Worm (Caenorhabditis elegans) whole organism, early embryonic: ENCODE data around the gene mes-6.

ENCODE experiments used
- B0310.2 ChIP-seq: sonication (generic microtip); optimal IDR thresholded peaks from 2 replicates; lab custom pipeline; 2016; ENCODE audit warnings: mild to moderate bottlenecking, missing genetic modification characterization, missing compliant biosample characterization
- F13C5.2 ChIP-seq: sonication (generic microtip); optimal IDR thresholded peaks from 2 replicates; lab custom pipeline; 2017; ENCODE audit warnings: mild to moderate bottlenecking, missing genetic modification characterization, inconsistent platforms, missing compliant biosample characterization
- ama-1 ChIP-seq: fragments of 150-350 bp; optimal IDR thresholded peaks from 2 replicates; lab custom pipeline; 2014
- ceh-36 ChIP-seq: sonication (generic microtip); optimal IDR thresholded peaks from 2 replicates; lab custom pipeline; 2016; ENCODE audit warnings: missing genetic modification characterization, inconsistent platforms, missing compliant biosample characterization
- ets-7 ChIP-seq: sonication (generic microtip); optimal IDR thresholded peaks from 2 replicates; lab custom pipeline; 2016; ENCODE audit warnings: missing genotype, missing genetic modification characterization, missing compliant biosample characterization
- hmbx-1 ChIP-seq: sonication (generic microtip); optimal IDR thresholded peaks from 2 replicates; lab custom pipeline; 2016; ENCODE audit warnings: mild to moderate bottlenecking, missing genetic modification characterization, missing compliant biosample characterization
- hmg-4 ChIP-seq: fragments of 200-800 bp; sonication (Bioruptor generic); optimal IDR thresholded peaks from 2 replicates; lab custom pipeline; 2018; ENCODE audit warnings: mild to moderate bottlenecking, missing genetic modification characterization, missing compliant biosample characterization
- pes-1 ChIP-seq: fragments of 200-800 bp; sonication (Bioruptor generic); IDR thresholded peaks from 2 replicates; pipeline ENCODE4 v1.3.6; 2022; ENCODE audit warnings: missing genetic modification reagents, missing genetic modification characterization, missing compliant biosample characterization
- scrt-1 ChIP-seq: fragments of 200-800 bp; sonication (Bioruptor generic); IDR thresholded peaks from 2 replicates; pipeline ENCODE4 v1.3.6; 2022; ENCODE audit warnings: missing genetic modification characterization, missing compliant biosample characterization
- sea-1 ChIP-seq: fragments of 200-800 bp; sonication (Bioruptor generic); conservative IDR thresholded peaks from 2 replicates; pipeline ENCODE4 v1.3.6; 2022; ENCODE audit warnings: missing genetic modification characterization, missing compliant biosample characterization
- tbx-37 ChIP-seq: fragments of 200-800 bp; sonication (Bioruptor generic); conservative IDR thresholded peaks from 2 replicates; pipeline ENCODE4 v1.3.6; 2022; ENCODE audit warnings: missing genetic modification reagents, missing genetic modification characterization, missing compliant biosample characterization
- tra-4 ChIP-seq: sonication (generic microtip); optimal IDR thresholded peaks from 2 replicates; lab custom pipeline; 2017; ENCODE audit warnings: missing genetic modification characterization, missing compliant biosample characterization

DNA sequence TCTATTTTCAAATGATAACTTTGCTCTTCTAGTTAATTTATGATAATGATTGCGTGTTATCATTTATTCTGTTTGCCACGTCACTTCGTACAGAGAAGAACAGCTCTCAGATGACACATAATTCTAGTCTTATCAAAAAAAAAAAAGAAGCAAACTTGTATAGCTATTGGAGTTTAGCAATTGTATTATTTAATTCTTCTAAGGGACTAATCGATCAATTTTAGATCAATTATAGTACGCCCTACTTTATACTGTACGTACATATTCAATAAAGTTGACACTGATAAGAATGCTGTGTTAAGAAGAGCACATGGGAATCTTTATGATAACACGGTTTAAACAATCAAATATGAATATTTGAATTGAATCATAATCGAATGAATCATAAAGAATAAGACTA, 31.2 kb downstream of the mes-6 start:
- TF ChIP-seq ama-1 (no peak), sea-1 (GFP tag; lab: Robert Waterston, UW) (no peak), ceh-36 (tag; lab: Kevin White, UChicago) (no peak), tbx-37 (no peak), pes-1 (GFP tag; lab: Robert Waterston, UW) (no peak), B0310.2 (no peak), tra-4 (tag; lab: Kevin White, UChicago) (no peak), F13C5.2 (no peak), hmg-4 (GFP tag; lab: Kevin White, UChicago) (no peak), ets-7 (tag; lab: Kevin White, UChicago) (no peak), scrt-1 (no peak), hmbx-1 (tag; lab: Kevin White, UChicago) (no peak)
